Fruit fly (Drosophila melanogaster) whole organism, embryonic: Measurements from ENCODE around the gene ATPsyngamma.

Source experiments
- Abd-B ChIP-seq: fragments of 200-800 bp; sonication (Bioruptor generic); optimal IDR thresholded peaks from 2 replicates; lab custom pipeline; 2018; ENCODE audit warnings: missing biosample characterization, mild to moderate bottlenecking, missing genetic modification characterization, moderate library complexity
- Adf1 ChIP-seq: fragments of 200-800 bp; sonication (Bioruptor generic); IDR thresholded peaks from 2 replicates; pipeline ENCODE4 v1.3.6; 2022; ENCODE audit warnings: missing biosample characterization, missing genetic modification characterization
- CG10147 ChIP-seq: fragments of 200-800 bp; sonication (Bioruptor generic); optimal IDR thresholded peaks from 2 replicates; lab custom pipeline; 2019; ENCODE audit warnings: missing biosample characterization, mild to moderate bottlenecking, missing genetic modification characterization, moderate library complexity
- CG10274 ChIP-seq: fragments of 200-800 bp; sonication (Bioruptor generic); optimal IDR thresholded peaks from 3 replicates; lab custom pipeline; 2017; ENCODE audit warnings: missing biosample characterization, mild to moderate bottlenecking, missing genetic modification characterization
- CG10565 ChIP-seq: fragments of 200-800 bp; sonication (Bioruptor generic); optimal IDR thresholded peaks from 3 replicates; lab custom pipeline; 2016; ENCODE audit warnings: missing biosample characterization, mild to moderate bottlenecking, missing genetic modification characterization
- CG11398 ChIP-seq: fragments of 200-800 bp; sonication (Bioruptor generic); optimal IDR thresholded peaks from 2 replicates; lab custom pipeline; 2016; ENCODE audit warnings: missing biosample characterization, missing genetic modification characterization
- CG1233 ChIP-seq: fragments of 200-800 bp; sonication (Bioruptor generic); optimal IDR thresholded peaks from 4 replicates; lab custom pipeline; 2018; ENCODE audit warnings: missing biosample characterization, mild to moderate bottlenecking, missing genetic modification characterization
- CG12659 ChIP-seq: fragments of 200-800 bp; sonication (Bioruptor generic); optimal IDR thresholded peaks from 3 replicates; lab custom pipeline; 2017; ENCODE audit warnings: mild to moderate bottlenecking, missing biosample characterization, missing genetic modification reagents, missing genetic modification characterization
- CG12744 ChIP-seq: fragments of 200-800 bp; sonication (Bioruptor generic); optimal IDR thresholded peaks from 2 replicates; lab custom pipeline; 2016; ENCODE audit warnings: missing biosample characterization, missing genetic modification characterization
- CG13424 ChIP-seq: fragments of 200-800 bp; sonication (Bioruptor generic); optimal IDR thresholded peaks from 2 replicates; lab custom pipeline; 2019; ENCODE audit warnings: missing biosample characterization, mild to moderate bottlenecking, missing genetic modification characterization, moderate library complexity
- CG15011 ChIP-seq: fragments of 200-800 bp; sonication (Bioruptor generic); optimal IDR thresholded peaks from 3 replicates; lab custom pipeline; 2018; ENCODE audit warnings: missing biosample characterization, mild to moderate bottlenecking, missing genetic modification characterization
- CG15269 ChIP-seq: fragments of 200-800 bp; sonication (Bioruptor generic); optimal IDR thresholded peaks from 2 replicates; lab custom pipeline; 2018; ENCODE audit warnings: missing biosample characterization, mild to moderate bottlenecking, missing genetic modification characterization, moderate library complexity
- CG17186 ChIP-seq: fragments of 200-800 bp; sonication (Bioruptor generic); optimal IDR thresholded peaks from 3 replicates; lab custom pipeline; 2017; ENCODE audit warnings: missing biosample characterization, missing genetic modification reagents, missing genetic modification characterization
- CG17829 ChIP-seq: fragments of 200-800 bp; optimal IDR thresholded peaks from 2 replicates; lab custom pipeline; 2019; ENCODE audit warnings: missing biosample characterization, mild to moderate bottlenecking, missing genetic modification characterization, moderate library complexity
- CG30403 ChIP-seq: fragments of 200-800 bp; sonication (Bioruptor generic); optimal IDR thresholded peaks from 3 replicates; lab custom pipeline; 2016; ENCODE audit warnings: missing biosample characterization, missing genetic modification characterization
- CG30431 ChIP-seq: fragments of 200-800 bp; sonication (Bioruptor generic); optimal IDR thresholded peaks from 2 replicates; lab custom pipeline; 2017; ENCODE audit warnings: missing biosample characterization, missing genetic modification characterization
- CG3995 ChIP-seq: fragments of 200-800 bp; sonication (Bioruptor generic); optimal IDR thresholded peaks from 3 replicates; lab custom pipeline; 2016; ENCODE audit warnings: missing biosample characterization, missing genetic modification characterization
- CG4328 ChIP-seq: fragments of 200-800 bp; sonication (Bioruptor generic); optimal IDR thresholded peaks from 3 replicates; lab custom pipeline; 2017; ENCODE audit warnings: missing biosample characterization, missing genetic modification reagents, missing genetic modification characterization
- CG8359 ChIP-seq: fragments of 200-800 bp; sonication (Bioruptor generic); optimal IDR thresholded peaks from 2 replicates; lab custom pipeline; 2017; ENCODE audit warnings: missing biosample characterization, mild to moderate bottlenecking, missing genetic modification characterization, borderline replicate concordance
- D19B ChIP-seq: fragments of 200-800 bp; sonication (Bioruptor generic); optimal IDR thresholded peaks from 2 replicates; lab custom pipeline; 2017; ENCODE audit warnings: missing biosample characterization, mild to moderate bottlenecking, missing genetic modification characterization
- Dll ChIP-seq: fragments of 200-800 bp; sonication (Bioruptor generic); IDR thresholded peaks from 4 replicates; pipeline ENCODE4 v1.3.6; 2022; ENCODE audit warnings: missing biosample characterization, missing genetic modification characterization; ENCODE audit not compliant: partially characterized antibody
- Doc2 ChIP-seq: fragments of 200-800 bp; sonication (Bioruptor generic); IDR thresholded peaks from 2 replicates; pipeline ENCODE4 v1.3.6; 2022; ENCODE audit warnings: missing biosample characterization, missing genetic modification characterization
- H2.0 ChIP-seq: fragments of 200-800 bp; sonication (Bioruptor generic); IDR thresholded peaks from 2 replicates; pipeline ENCODE4 v1.3.6; 2022; ENCODE audit warnings: missing biosample characterization, missing genetic modification characterization
- Hsf ChIP-seq: fragments of 200-800 bp; sonication (Bioruptor generic); optimal IDR thresholded peaks from 3 replicates; lab custom pipeline; 2016; ENCODE audit warnings: missing biosample characterization, missing genetic modification characterization
- Oli ChIP-seq: fragments of 200-800 bp; sonication (Bioruptor generic); optimal IDR thresholded peaks from 2 replicates; lab custom pipeline; 2018; ENCODE audit warnings: missing biosample characterization, mild to moderate bottlenecking, missing genetic modification characterization, moderate library complexity
- Pdp1 ChIP-seq, 2 experiments: fragments of 200-800 bp; sonication (Bioruptor generic); optimal IDR thresholded peaks; 3 replicates each; lab custom pipeline; 2016; ENCODE audit warnings: missing biosample characterization in 2 of 2, missing genetic modification characterization in 2 of 2, mild to moderate bottlenecking in 1 of 2, moderate library complexity in 1 of 2
- Poxn ChIP-seq: fragments of 200-800 bp; sonication (Bioruptor generic); IDR thresholded peaks from 2 replicates; pipeline ENCODE4 v1.3.6; 2022; ENCODE audit warnings: missing biosample characterization, missing genetic modification characterization
- Ptx1 ChIP-seq: fragments of 200-800 bp; sonication (Bioruptor generic); IDR thresholded peaks from 2 replicates; pipeline ENCODE4 v1.3.6; 2022; ENCODE audit warnings: missing biosample characterization, missing genetic modification characterization
- Scr ChIP-seq: fragments of 200-800 bp; sonication (Bioruptor generic); IDR thresholded peaks from 2 replicates; pipeline ENCODE4 v1.3.6; 2022; ENCODE audit warnings: missing biosample characterization, missing genetic modification characterization; ENCODE audit not compliant: partially characterized antibody
- Six4 ChIP-seq: fragments of 200-800 bp; sonication (Bioruptor generic); optimal IDR thresholded peaks from 2 replicates; lab custom pipeline; 2016; ENCODE audit warnings: missing biosample characterization, missing genetic modification characterization
- Sry-δ ChIP-seq: fragments of 200-800 bp; sonication (Bioruptor generic); optimal IDR thresholded peaks from 2 replicates; lab custom pipeline; 2016; ENCODE audit warnings: missing biosample characterization, missing genetic modification characterization
- Tbp ChIP-seq: fragments of >200 bp; optimal IDR thresholded peaks from 2 replicates; lab custom pipeline; 2018; ENCODE audit warnings: missing biosample characterization, missing genetic modification characterization
- ase ChIP-seq: fragments of 200-800 bp; sonication (Bioruptor generic); IDR thresholded peaks from 3 replicates; pipeline ENCODE4 v1.3.6; 2022; ENCODE audit warnings: missing biosample characterization, missing genetic modification characterization
- ato ChIP-seq: fragments of 200-800 bp; sonication (Bioruptor generic); IDR thresholded peaks from 2 replicates; pipeline ENCODE4 v1.3.6; 2022; ENCODE audit warnings: missing biosample characterization, missing genetic modification characterization; ENCODE audit not compliant: partially characterized antibody
- croc ChIP-seq: fragments of 200-800 bp; sonication (Bioruptor generic); conservative IDR thresholded peaks from 3 replicates; pipeline ENCODE4 v1.3.6; 2022; ENCODE audit warnings: missing biosample characterization, missing genetic modification characterization
- danr ChIP-seq: fragments of 200-800 bp; sonication (Bioruptor generic); IDR thresholded peaks from 2 replicates; pipeline ENCODE4 v1.3.6; 2022; ENCODE audit warnings: missing biosample characterization, missing genetic modification characterization
- dmrt99B ChIP-seq: fragments of 200-800 bp; sonication (Bioruptor generic); optimal IDR thresholded peaks from 2 replicates; lab custom pipeline; 2018; ENCODE audit warnings: missing biosample characterization, mild to moderate bottlenecking, missing genetic modification characterization, moderate library complexity
- dpn ChIP-seq, 2 experiments: fragments of 200-800 bp; sonication (Bioruptor generic); optimal IDR thresholded peaks; 3 replicates each; lab custom pipeline; 2016; ENCODE audit warnings: missing biosample characterization in 2 of 2, missing genetic modification characterization in 2 of 2
- esg ChIP-seq: fragments of 200-800 bp; sonication (Bioruptor generic); conservative IDR thresholded peaks from 2 replicates; pipeline ENCODE4 v1.3.6; 2022; ENCODE audit warnings: missing biosample characterization, missing genetic modification characterization
- jumu ChIP-seq: fragments of 200-800 bp; sonication (Bioruptor generic); optimal IDR thresholded peaks from 3 replicates; lab custom pipeline; 2016; ENCODE audit warnings: missing biosample characterization, missing genetic modification characterization
- mirr ChIP-seq: fragments of 200-800 bp; sonication (Bioruptor generic); optimal IDR thresholded peaks from 3 replicates; lab custom pipeline; 2018; ENCODE audit warnings: missing biosample characterization, mild to moderate bottlenecking, missing genetic modification characterization
- prd ChIP-seq, 3 experiments: fragments of >200 bp in 2 of 3; fragments of 200-800 bp in 1 of 3; sonication (Bioruptor generic) in 1 of 3; optimal IDR thresholded peaks in 2 of 3; IDR thresholded peaks in 1 of 3; 2 replicates in 2 of 3; 3 replicates in 1 of 3; pipeline versions ENCODE4 v1.3.6 to Lab custom; 2017 to 2022; ENCODE audit warnings: missing biosample characterization in 1 of 3, missing genetic modification characterization in 1 of 3
- pum ChIP-seq: fragments of 200-800 bp; sonication (Bioruptor generic); optimal IDR thresholded peaks from 2 replicates; lab custom pipeline; 2016; ENCODE audit warnings: missing biosample characterization, missing genetic modification characterization
- row ChIP-seq: fragments of 200-800 bp; sonication (Bioruptor generic); IDR thresholded peaks from 3 replicates; pipeline ENCODE4 v1.3.6; 2022; ENCODE audit warnings: missing biosample characterization, missing genetic modification characterization
- salm ChIP-seq: fragments of 200-800 bp; sonication (Bioruptor generic); optimal IDR thresholded peaks from 2 replicates; lab custom pipeline; 2018; ENCODE audit warnings: missing biosample characterization, mild to moderate bottlenecking, missing genetic modification characterization
- sens-2 ChIP-seq: fragments of 200-800 bp; sonication (Bioruptor generic); IDR thresholded peaks from 2 replicates; pipeline ENCODE4 v1.3.6; 2022; ENCODE audit warnings: missing biosample characterization, missing genetic modification characterization
- sr ChIP-seq: fragments of 200-800 bp; sonication (Bioruptor generic); IDR thresholded peaks from 3 replicates; pipeline ENCODE4 v1.3.6; 2022; ENCODE audit warnings: missing biosample characterization, missing genetic modification characterization
- tap ChIP-seq: fragments of 200-800 bp; optimal IDR thresholded peaks from 3 replicates; lab custom pipeline; 2019; ENCODE audit warnings: missing biosample characterization, mild to moderate bottlenecking, missing genetic modification characterization, moderate library complexity

The ATPsyngamma gene

dm6 chr3R:29772090-29772794, 23.3 kb upstream of the ATPsyngamma start (continued):
- TF ChIP-seq Pdp1 (GFP tag; optimal IDR thresholded peaks at IDR 0.05; lab: Kevin White, UChicago) (peak in 1 of 2 experiments; percentile 12), Doc2 (GFP tag; lab: Robert Waterston, UW) (no peak), jumu (GFP tag; lab: Kevin White, UChicago) (no peak), CG1233 (GFP tag; lab: Kevin White, UChicago) (peak; percentile 49), CG30431 (GFP tag; lab: Kevin White, UChicago) (peak; percentile 4), CG30403 (GFP tag; lab: Kevin White, UChicago) (peak; percentile 64), salm (tag; lab: Kevin White, UChicago) (no peak), row (GFP tag; lab: Robert Waterston, UW) (peak; percentile 82), Hsf (peak; percentile 8), CG17186 (GFP tag; lab: Kevin White, UChicago) (no peak), H2.0 (GFP tag; lab: Robert Waterston, UW) (peak; percentile 35; the same call in 1 of the 2 replicates), CG10147 (GFP tag; lab: Kevin White, UChicago) (peak; percentile 40), CG10274 (GFP tag; lab: Kevin White, UChicago) (peak; percentile 15), CG3995 (peak; percentile 2), D19B (GFP tag; lab: Kevin White, UChicago) (peak; percentile 42), danr (0 out of 2 replicates have a peak, but pooled peaks have one; percentile 20), sr (peak; percentile 32; the same call in 1 of the 3 replicates), Adf1 (GFP tag; lab: Robert Waterston, UW) (no peak), tap (tag; lab: Kevin White, UChicago) (peak; percentile 1), CG15269 (no peak), Abd-B (peak; percentile 45), CG13424 (tag; lab: Kevin White, UChicago) (peak; percentile 15), prd (optimal IDR thresholded peaks at IDR 0.05; lab: Kevin White, UChicago) (no peak), prd (GFP tag; IDR thresholded peaks at IDR 0.05; lab: Robert Waterston, UW) (peak; percentile 51; the same call in 2 of the 3 replicates), Tbp (GFP tag; lab: Kevin White, UChicago) (no peak), ase (GFP tag; lab: Robert Waterston, UW) (no peak), Poxn (no peak), CG11398 (GFP tag; lab: Kevin White, UChicago) (no peak), ato (GFP tag; lab: Robert Waterston, UW) (no peak), Ptx1 (GFP tag; lab: Robert Waterston, UW) (0 out of 2 replicates have a peak, but pooled peaks have one; percentile 20), CG12659 (GFP tag; lab: Kevin White, UChicago) (peak; percentile 24), CG8359 (GFP tag; lab: Kevin White, UChicago) (peak; percentile 61), dmrt99B (tag; lab: Kevin White, UChicago) (peak; percentile 14), Oli (tag; lab: Kevin White, UChicago) (peak; percentile 36), CG12744 (GFP tag; lab: Kevin White, UChicago) (no peak), Sry-δ (GFP tag; lab: Kevin White, UChicago) (peak; percentile 3), mirr (GFP tag; lab: Kevin White, UChicago) (no peak), CG17829 (no peak), Dll (GFP tag; lab: Robert Waterston, UW) (no peak), pum (GFP tag; lab: Kevin White, UChicago) (peak; percentile 3), sens-2 (GFP tag; lab: Robert Waterston, UW) (no peak), Scr (no peak), croc (GFP tag; lab: Robert Waterston, UW) (no peak; the same call in 2 of the 3 replicates), esg (GFP tag; lab: Robert Waterston, UW) (no peak), dpn (GFP tag; optimal IDR thresholded peaks at IDR 0.05; lab: Kevin White, UChicago) (peak in 1 of 2 experiments; percentile 49), CG15011 (peak; percentile 8), Six4 (GFP tag; lab: Kevin White, UChicago) (peak; percentile 19), CG4328 (GFP tag; lab: Kevin White, UChicago) (no peak), CG10565 (no peak)
